Fruit fly (Drosophila melanogaster) whole organism, embryonic: ENCODE results near the gene Syx5.

Experiments used
- ATbp ChIP-seq: fragments of 200-800 bp; sonication (Bioruptor generic); optimal IDR thresholded peaks from 2 replicates; lab custom pipeline; 2017; ENCODE audit warnings: missing biosample characterization, mild to moderate bottlenecking, missing genetic modification characterization, missing genetic modification reagents
- B-H2 ChIP-seq: fragments of 200-800 bp; sonication (Bioruptor generic); optimal IDR thresholded peaks from 2 replicates; lab custom pipeline; 2018; ENCODE audit warnings: missing biosample characterization, mild to moderate bottlenecking, missing genetic modification characterization
- CG11247 ChIP-seq: fragments of 200-800 bp; sonication (Bioruptor generic); IDR thresholded peaks from 2 replicates; pipeline ENCODE4 v1.3.6; 2022; ENCODE audit warnings: missing biosample characterization, missing genetic modification characterization
- CG11696 ChIP-seq: fragments of 200-800 bp; sonication (Bioruptor generic); IDR thresholded peaks from 2 replicates; pipeline ENCODE4 v1.3.6; 2022; ENCODE audit warnings: missing biosample characterization, missing genetic modification characterization
- CG1233 ChIP-seq: fragments of 200-800 bp; sonication (Bioruptor generic); optimal IDR thresholded peaks from 4 replicates; lab custom pipeline; 2018; ENCODE audit warnings: missing biosample characterization, mild to moderate bottlenecking, missing genetic modification characterization
- CG15514 ChIP-seq: fragments of 200-800 bp; sonication (Bioruptor generic); optimal IDR thresholded peaks from 3 replicates; lab custom pipeline; 2017; ENCODE audit warnings: missing biosample characterization, missing genetic modification characterization, mild to moderate bottlenecking, moderate library complexity, missing genetic modification reagents
- CG16779 ChIP-seq: fragments of 200-800 bp; sonication (Bioruptor generic); IDR thresholded peaks from 2 replicates; pipeline ENCODE4 v1.3.6; 2022; ENCODE audit warnings: missing biosample characterization, missing genetic modification characterization
- CG2116 ChIP-seq: fragments of 200-800 bp; sonication (Bioruptor generic); optimal IDR thresholded peaks from 3 replicates; lab custom pipeline; 2018; ENCODE audit warnings: missing biosample characterization, mild to moderate bottlenecking, missing genetic modification characterization
- CG30020 ChIP-seq: fragments of 200-800 bp; optimal IDR thresholded peaks from 2 replicates; lab custom pipeline; 2019; ENCODE audit warnings: missing biosample characterization, mild to moderate bottlenecking, missing genetic modification characterization, moderate library complexity
- CG32772 ChIP-seq: fragments of 200-800 bp; sonication (Bioruptor generic); IDR thresholded peaks from 2 replicates; pipeline ENCODE4 v1.3.6; 2022; ENCODE audit warnings: missing biosample characterization, missing genetic modification characterization
- CG3281 ChIP-seq: fragments of 200-800 bp; sonication (Bioruptor generic); optimal IDR thresholded peaks from 3 replicates; lab custom pipeline; 2017; ENCODE audit warnings: missing biosample characterization, mild to moderate bottlenecking, missing genetic modification characterization
- CG3407 ChIP-seq: fragments of 200-800 bp; sonication (Bioruptor generic); optimal IDR thresholded peaks from 2 replicates; lab custom pipeline; 2018; ENCODE audit warnings: missing biosample characterization, mild to moderate bottlenecking, missing genetic modification characterization
- CG4404 ChIP-seq: fragments of 200-800 bp; sonication (Bioruptor generic); IDR thresholded peaks from 2 replicates; pipeline ENCODE4 v1.3.6; 2022; ENCODE audit warnings: missing biosample characterization, missing genetic modification characterization
- CG6254 ChIP-seq: fragments of 200-800 bp; sonication (Bioruptor generic); optimal IDR thresholded peaks from 3 replicates; lab custom pipeline; 2017; ENCODE audit warnings: mild to moderate bottlenecking, missing biosample characterization, missing genetic modification reagents, missing genetic modification characterization
- CG6813 ChIP-seq: fragments of 200-800 bp; sonication (Bioruptor generic); optimal IDR thresholded peaks from 2 replicates; lab custom pipeline; 2017; ENCODE audit warnings: missing biosample characterization, missing genetic modification characterization, mild to moderate bottlenecking, moderate library complexity, missing genetic modification reagents
- CG8765 ChIP-seq: fragments of 200-800 bp; sonication (Bioruptor generic); IDR thresholded peaks from 2 replicates; pipeline ENCODE4 v1.3.6; 2022; ENCODE audit warnings: missing biosample characterization, missing genetic modification characterization
- CG9437 ChIP-seq: fragments of 200-800 bp; sonication (Bioruptor generic); optimal IDR thresholded peaks from 2 replicates; lab custom pipeline; 2018; ENCODE audit warnings: missing biosample characterization, mild to moderate bottlenecking, missing genetic modification characterization
- CG9727 ChIP-seq: fragments of 200-800 bp; sonication (Bioruptor generic); optimal IDR thresholded peaks from 3 replicates; lab custom pipeline; 2017; ENCODE audit warnings: missing biosample characterization, mild to moderate bottlenecking, missing genetic modification characterization
- CHES-1-like ChIP-seq: fragments of 200-800 bp; sonication (Bioruptor generic); optimal IDR thresholded peaks from 2 replicates; lab custom pipeline; 2016; ENCODE audit warnings: missing biosample characterization, missing genetic modification characterization
- Chrac-16 ChIP-seq: fragments of 200-800 bp; sonication (Bioruptor generic); optimal IDR thresholded peaks from 3 replicates; lab custom pipeline; 2016; ENCODE audit warnings: missing biosample characterization, missing genetic modification characterization
- D19B ChIP-seq: fragments of 200-800 bp; sonication (Bioruptor generic); optimal IDR thresholded peaks from 2 replicates; lab custom pipeline; 2017; ENCODE audit warnings: missing biosample characterization, mild to moderate bottlenecking, missing genetic modification characterization
- E2f1 ChIP-seq: fragments of 200-800 bp; sonication (Bioruptor generic); IDR thresholded peaks from 2 replicates; pipeline ENCODE4 v1.3.6; 2022; ENCODE audit warnings: missing biosample characterization, missing genetic modification characterization
- Ets97D ChIP-seq: fragments of 200-800 bp; sonication (Bioruptor generic); optimal IDR thresholded peaks from 3 replicates; lab custom pipeline; 2016; ENCODE audit warnings: missing biosample characterization, missing genetic modification characterization
- Gug ChIP-seq: fragments of 200-800 bp; sonication (Bioruptor generic); IDR thresholded peaks from 4 replicates; pipeline ENCODE4 v1.3.6; 2022; ENCODE audit warnings: missing biosample characterization, missing genetic modification characterization
- H2.0 ChIP-seq: fragments of 200-800 bp; sonication (Bioruptor generic); IDR thresholded peaks from 2 replicates; pipeline ENCODE4 v1.3.6; 2022; ENCODE audit warnings: missing biosample characterization, missing genetic modification characterization
- HHEX ChIP-seq: fragments of 200-800 bp; sonication (Bioruptor generic); optimal IDR thresholded peaks from 3 replicates; lab custom pipeline; 2017; ENCODE audit warnings: missing biosample characterization, mild to moderate bottlenecking, missing genetic modification characterization, missing genetic modification reagents
- HLH54F ChIP-seq: fragments of 200-800 bp; sonication (Bioruptor generic); optimal IDR thresholded peaks from 3 replicates; lab custom pipeline; 2016; ENCODE audit warnings: missing biosample characterization, missing genetic modification characterization
- Hmx ChIP-seq: fragments of 200-800 bp; sonication (Bioruptor generic); optimal IDR thresholded peaks from 2 replicates; lab custom pipeline; 2016; ENCODE audit warnings: missing biosample characterization, missing genetic modification characterization
- MBD-R2 ChIP-seq: fragments of 200-800 bp; sonication (Bioruptor generic); IDR thresholded peaks from 2 replicates; pipeline ENCODE4 v1.3.6; 2022; ENCODE audit warnings: missing biosample characterization, missing genetic modification characterization
- Mrtf ChIP-seq: fragments of 200-800 bp; sonication (Bioruptor generic); IDR thresholded peaks from 3 replicates; pipeline ENCODE4 v1.3.6; 2022; ENCODE audit warnings: missing biosample characterization, missing genetic modification characterization
- Opbp ChIP-seq: fragments of 200-800 bp; sonication (Bioruptor generic); IDR thresholded peaks from 3 replicates; pipeline ENCODE4 v1.3.6; 2022; ENCODE audit warnings: missing biosample characterization, missing genetic modification characterization; ENCODE audit not compliant: partially characterized antibody
- Optix ChIP-seq: fragments of 200-800 bp; sonication (Bioruptor generic); IDR thresholded peaks from 3 replicates; pipeline ENCODE4 v1.3.6; 2022; ENCODE audit warnings: missing biosample characterization, missing genetic modification characterization
- Sry-β ChIP-seq: fragments of 200-800 bp; sonication (Bioruptor generic); optimal IDR thresholded peaks from 2 replicates; lab custom pipeline; 2018; ENCODE audit warnings: missing biosample characterization, mild to moderate bottlenecking, missing genetic modification characterization, moderate library complexity
- Vsx1 ChIP-seq: fragments of 200-800 bp; sonication (Bioruptor generic); optimal IDR thresholded peaks from 2 replicates; lab custom pipeline; 2017; ENCODE audit warnings: missing biosample characterization, mild to moderate bottlenecking, missing genetic modification characterization, missing genetic modification reagents
- cas ChIP-seq: fragments of 200-800 bp; sonication (Bioruptor generic); IDR thresholded peaks from 2 replicates; pipeline ENCODE4 v1.3.6; 2022; ENCODE audit warnings: missing biosample characterization, missing genetic modification characterization
- dm ChIP-seq: fragments of 200-800 bp; sonication (Bioruptor generic); optimal IDR thresholded peaks from 3 replicates; lab custom pipeline; 2016; ENCODE audit warnings: missing biosample characterization, missing genetic modification characterization
- dmrt11E ChIP-seq: fragments of 200-800 bp; sonication (Bioruptor generic); optimal IDR thresholded peaks from 3 replicates; lab custom pipeline; 2018; ENCODE audit warnings: missing biosample characterization, mild to moderate bottlenecking, missing genetic modification characterization, moderate library complexity
- gt ChIP-seq: fragments of 200-800 bp; sonication (Bioruptor generic); IDR thresholded peaks from 2 replicates; pipeline ENCODE4 v1.3.6; 2022; ENCODE audit warnings: missing biosample characterization, missing genetic modification characterization
- hkb ChIP-seq, 2 experiments: fragments of 200-800 bp in 1 of 2; fragments of >200 bp in 1 of 2; sonication (Bioruptor generic) in 1 of 2; IDR thresholded peaks in 1 of 2; optimal IDR thresholded peaks in 1 of 2; 2 replicates each; pipeline versions ENCODE4 v1.3.6 to Lab custom; 2017 to 2022; ENCODE audit warnings: missing biosample characterization in 1 of 2, missing genetic modification characterization in 1 of 2
- insv ChIP-seq, 2 experiments: fragments of 200-800 bp; sonication (Bioruptor generic); optimal IDR thresholded peaks; 3 replicates each; lab custom pipeline; 2016 to 2018; ENCODE audit warnings: missing biosample characterization in 2 of 2, missing genetic modification characterization in 2 of 2
- inv ChIP-seq: fragments of 200-800 bp; sonication (Bioruptor generic); IDR thresholded peaks from 2 replicates; pipeline ENCODE4 v1.3.6; 2022; ENCODE audit warnings: missing biosample characterization, missing genetic modification characterization; ENCODE audit not compliant: partially characterized antibody
- lbe ChIP-seq: fragments of 200-800 bp; sonication (Bioruptor generic); optimal IDR thresholded peaks from 2 replicates; lab custom pipeline; 2016; ENCODE audit warnings: missing biosample characterization, mild to moderate bottlenecking, missing genetic modification characterization
- maf-S ChIP-seq: fragments of 200-800 bp; sonication (Bioruptor generic); optimal IDR thresholded peaks from 2 replicates; lab custom pipeline; 2016; ENCODE audit warnings: missing biosample characterization, missing genetic modification characterization
- nom ChIP-seq: fragments of 200-800 bp; sonication (Bioruptor generic); optimal IDR thresholded peaks from 2 replicates; lab custom pipeline; 2017; ENCODE audit warnings: missing biosample characterization, missing genetic modification characterization, mild to moderate bottlenecking, moderate library complexity, missing genetic modification reagents
- oc ChIP-seq: fragments of 200-800 bp; sonication (Bioruptor generic); optimal IDR thresholded peaks from 2 replicates; lab custom pipeline; 2018; ENCODE audit warnings: missing biosample characterization, mild to moderate bottlenecking, missing genetic modification characterization, moderate library complexity
- sens ChIP-seq: fragments of 200-800 bp; sonication (Bioruptor generic); peaks from one replicate; lab custom pipeline; 2016; ENCODE audit warnings: missing biosample characterization, missing genetic modification characterization
- sob ChIP-seq: fragments of 200-800 bp; sonication (Bioruptor generic); IDR thresholded peaks from 2 replicates; pipeline ENCODE4 v1.3.6; 2022; ENCODE audit warnings: missing biosample characterization, missing genetic modification characterization
- sqz ChIP-seq: fragments of 200-800 bp; sonication (Bioruptor generic); optimal IDR thresholded peaks from 3 replicates; lab custom pipeline; 2018; ENCODE audit warnings: missing biosample characterization, mild to moderate bottlenecking, missing genetic modification characterization
- tup ChIP-seq: fragments of 200-800 bp; sonication (Bioruptor generic); optimal IDR thresholded peaks from 2 replicates; lab custom pipeline; 2016; ENCODE audit warnings: missing biosample characterization, mild to moderate bottlenecking, missing genetic modification characterization, moderate library complexity
- vvl ChIP-seq: fragments of 200-800 bp; sonication (Bioruptor generic); IDR thresholded peaks from 2 replicates; pipeline ENCODE4 v1.3.6; 2022; ENCODE audit warnings: missing biosample characterization, missing genetic modification characterization
- zfh2 ChIP-seq: fragments of 200-800 bp; sonication (Bioruptor generic); optimal IDR thresholded peaks from 2 replicates; lab custom pipeline; 2016; ENCODE audit warnings: missing biosample characterization, missing genetic modification characterization

The Syx5 gene

DNA sequence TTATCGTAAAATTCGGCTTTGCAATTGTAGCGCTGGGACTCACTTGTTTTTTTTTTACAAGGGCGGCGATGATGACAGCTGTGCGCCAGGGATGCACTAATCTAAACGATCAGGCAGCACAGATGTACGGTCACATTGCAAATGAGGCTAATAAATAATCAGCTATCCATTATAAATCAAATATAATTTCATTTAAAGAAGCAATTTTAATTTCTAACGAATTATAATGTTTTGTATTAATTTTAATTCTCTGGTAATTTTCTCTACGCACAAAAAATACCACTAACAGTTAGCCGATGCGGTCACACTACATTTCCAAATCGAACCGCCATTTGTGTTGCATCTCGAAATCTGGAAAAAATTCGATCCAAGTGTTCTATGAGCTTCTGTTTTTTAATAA is 3.5 kb downstream of the Syx5 start, which contains the start of the genes cni and fzy (continued):
- TF ChIP-seq CG6813: no peak
- no peak for TF ChIP-seq Mrtf (GFP tag; lab: Robert Waterston, UW)
- TF ChIP-seq CG15514: peak; percentile 64
- no peak for TF ChIP-seq Hmx (GFP tag; lab: Kevin White, UChicago)
- TF ChIP-seq gt (GFP tag; lab: Robert Waterston, UW): no peak
- no peak for TF ChIP-seq CG4404
- TF ChIP-seq ATbp (GFP tag; lab: Kevin White, UChicago): no peak
- peak; percentile 96 for TF ChIP-seq sqz (GFP tag; lab: Kevin White, UChicago)
- TF ChIP-seq insv (GFP tag; optimal IDR thresholded peaks at IDR 0.05; lab: Kevin White, UChicago): peak in 1 of 2 experiments; percentile 28
- TF ChIP-seq H2.0 (GFP tag; lab: Robert Waterston, UW): no peak
- no peak for TF ChIP-seq oc
- peak; percentile 18 for TF ChIP-seq Chrac-16 (GFP tag; lab: Kevin White, UChicago)
- TF ChIP-seq CG3281 (GFP tag; lab: Kevin White, UChicago): no peak
- no peak for TF ChIP-seq nom (GFP tag; lab: Kevin White, UChicago)
- TF ChIP-seq CG16779 (GFP tag; lab: Robert Waterston, UW): no peak
- TF ChIP-seq zfh2 (GFP tag; lab: Kevin White, UChicago): peak; percentile 14
- no peak for TF ChIP-seq Sry-β (GFP tag; lab: Kevin White, UChicago)
- no peak for TF ChIP-seq cas (GFP tag; lab: Robert Waterston, UW)
- no peak for TF ChIP-seq Gug (GFP tag; lab: Robert Waterston, UW)
- no peak for TF ChIP-seq CG6254 (GFP tag; lab: Kevin White, UChicago)
- TF ChIP-seq Opbp: no peak; the same call in 2 of the 3 replicates
- peak; percentile 58 for TF ChIP-seq CG30020 (tag; lab: Kevin White, UChicago)
- peak; percentile 21 for TF ChIP-seq dmrt11E (tag; lab: Kevin White, UChicago)
- no peak for TF ChIP-seq dm (GFP tag; lab: Kevin White, UChicago)
- no peak for TF ChIP-seq E2f1 (GFP tag; lab: Robert Waterston, UW)
- no peak for TF ChIP-seq CG11247 (GFP tag; lab: Robert Waterston, UW)
- peak; percentile 68 for TF ChIP-seq hkb (optimal IDR thresholded peaks at IDR 0.05; lab: Kevin White, UChicago)
- TF ChIP-seq hkb (GFP tag; IDR thresholded peaks at IDR 0.05; lab: Robert Waterston, UW): no peak
- TF ChIP-seq Vsx1 (GFP tag; lab: Kevin White, UChicago): peak; percentile 80
- no peak for TF ChIP-seq CG8765 (GFP tag; lab: Robert Waterston, UW)
- no peak for TF ChIP-seq maf-S (GFP tag; lab: Kevin White, UChicago)
- TF ChIP-seq Optix (GFP tag; lab: Robert Waterston, UW): no peak
- TF ChIP-seq B-H2: no peak
- TF ChIP-seq CG32772 (GFP tag; lab: Robert Waterston, UW): peak; percentile 79
- TF ChIP-seq CHES-1-like (GFP tag; lab: Kevin White, UChicago): no peak
- peak; percentile 73 for TF ChIP-seq Ets97D
- TF ChIP-seq CG2116 (GFP tag; lab: Kevin White, UChicago): peak; percentile 88
- no peak for TF ChIP-seq inv (GFP tag; lab: Robert Waterston, UW)
- TF ChIP-seq MBD-R2 (GFP tag; lab: Robert Waterston, UW): peak; percentile 93
- TF ChIP-seq HLH54F (GFP tag; lab: Kevin White, UChicago): no peak
- TF ChIP-seq lbe: peak; percentile 52
- TF ChIP-seq sob: no peak
- TF ChIP-seq sens (GFP tag; lab: Kevin White, UChicago): peak; percentile 82
- peak; percentile 44 for TF ChIP-seq CG9727 (GFP tag; lab: Kevin White, UChicago)
- no peak for TF ChIP-seq CG9437 (GFP tag; lab: Kevin White, UChicago)
- no peak for TF ChIP-seq D19B (GFP tag; lab: Kevin White, UChicago)
- TF ChIP-seq CG1233 (GFP tag; lab: Kevin White, UChicago): no peak
- TF ChIP-seq HHEX (GFP tag; lab: Kevin White, UChicago): no peak
- no peak for TF ChIP-seq vvl (GFP tag; lab: Robert Waterston, UW)
- no peak for TF ChIP-seq tup (GFP tag; lab: Kevin White, UChicago)
- TF ChIP-seq CG3407 (GFP tag; lab: Kevin White, UChicago): no peak
- TF ChIP-seq CG11696: no peak
